Worm (Caenorhabditis elegans): Measurements from ENCODE around the gene H10E21.1.

ce11 chrIII:14671-15070, 901 bp upstream of the H10E21.1 start, which contains the start of gene nhr-80:
- TF ChIP-seq bed-2 (GFP tag; IDR thresholded peaks at IDR 0.05) (no peak), pha-4 (tag; optimal IDR thresholded peaks at IDR 0.05) (no peak), F39B2.1 (GFP tag; IDR thresholded peaks at IDR 0.05) (no peak), akir-1 (GFP tag; optimal IDR thresholded peaks at IDR 0.05) (no peak), unc-62 (GFP tag; optimal IDR thresholded peaks at IDR 0.05) (no peak), bed-1 (GFP tag; IDR thresholded peaks at IDR 0.05) (no peak), atf-7 (tag; optimal IDR thresholded peaks at IDR 0.05) (no peak), athp-1 (tag; optimal IDR thresholded peaks at IDR 0.05) (no peak), efl-1 (GFP tag; optimal IDR thresholded peaks at IDR 0.05) (no peak), nfyb-1 (GFP tag; IDR thresholded peaks at IDR 0.05) (no peak), unc-130 (GFP tag; optimal IDR thresholded peaks at IDR 0.05) (no peak)
